Fruit fly (Drosophila melanogaster) Kc167 (cell line): Measurements from ENCODE around the gene tbrd-1.

Source experiments
- Myc ChIP-seq: fragments of >200 bp; optimal IDR thresholded peaks from 2 replicates; lab custom pipeline; 2017; ENCODE audit warnings: missing external identifiers
- Sin3A ChIP-seq: fragments of >200 bp; optimal IDR thresholded peaks from 2 replicates; lab custom pipeline; 2018; ENCODE audit warnings: missing external identifiers
- h ChIP-seq: fragments of >200 bp; optimal IDR thresholded peaks from 3 replicates; lab custom pipeline; 2018; ENCODE audit warnings: missing external identifiers
- insv ChIP-seq: fragments of >200 bp; optimal IDR thresholded peaks from 3 replicates; lab custom pipeline; 2018; ENCODE audit warnings: missing external identifiers
- ttk ChIP-seq: sonication (Bioruptor generic); optimal IDR thresholded peaks from 2 replicates; lab custom pipeline; 2017; ENCODE audit warnings: missing external identifiers

- TF ChIP-seq h (lab: Kevin White, UChicago) (no peak), insv (no peak), Myc (no peak), ttk (lab: Kevin White, UChicago) (no peak), Sin3A (lab: Kevin White, UChicago) (no peak)
Observed at dm6 chr3R:23869965-23870364, 23.4 kb downstream of the tbrd-1 start.
